Worm (Caenorhabditis elegans) whole organism, late embryonic: ENCODE data around the gene F15B9.6.

Experiments
- C38D4.7 ChIP-seq: fragments of 200-800 bp; sonication (Bioruptor generic); optimal IDR thresholded peaks from 2 replicates; lab custom pipeline; 2018; ENCODE audit warnings: mild to moderate bottlenecking, missing genetic modification characterization, moderate library complexity, missing compliant biosample characterization
- T23F11.4 ChIP-seq: fragments of 200-800 bp; sonication (Bioruptor generic); optimal IDR thresholded peaks from 2 replicates; lab custom pipeline; 2018; ENCODE audit warnings: mild to moderate bottlenecking, missing genetic modification characterization, missing compliant biosample characterization
- Y22D7AL.16 ChIP-seq: sonication (generic microtip); optimal IDR thresholded peaks from 2 replicates; lab custom pipeline; 2016; ENCODE audit warnings: missing genetic modification characterization, missing compliant biosample characterization
- ceh-18 ChIP-seq: sonication (generic microtip); optimal IDR thresholded peaks from 2 replicates; lab custom pipeline; 2016; ENCODE audit warnings: missing genetic modification characterization, missing compliant biosample characterization
- ceh-31 ChIP-seq: sonication (generic microtip); optimal IDR thresholded peaks from 2 replicates; lab custom pipeline; 2016; ENCODE audit warnings: missing genetic modification characterization, missing compliant biosample characterization
- ceh-34 ChIP-seq: sonication (generic microtip); optimal IDR thresholded peaks from 2 replicates; lab custom pipeline; 2016; ENCODE audit warnings: mild to moderate bottlenecking, missing genetic modification characterization, missing compliant biosample characterization
- ceh-48 ChIP-seq: sonication (generic microtip); optimal IDR thresholded peaks from 2 replicates; lab custom pipeline; 2016; ENCODE audit warnings: missing genetic modification characterization, inconsistent platforms, missing compliant biosample characterization
- ceh-9 ChIP-seq: sonication (generic microtip); optimal IDR thresholded peaks from 2 replicates; lab custom pipeline; 2016; ENCODE audit warnings: mild to moderate bottlenecking, missing genetic modification characterization, inconsistent platforms, missing compliant biosample characterization
- che-1 ChIP-seq: sonication (generic microtip); optimal IDR thresholded peaks from 2 replicates; lab custom pipeline; 2016; ENCODE audit warnings: mild to moderate bottlenecking, missing genetic modification characterization, missing compliant biosample characterization
- dmd-4 ChIP-seq: sonication (generic microtip); optimal IDR thresholded peaks from 2 replicates; lab custom pipeline; 2016; ENCODE audit warnings: borderline replicate concordance, missing genetic modification characterization, missing compliant biosample characterization
- elt-2 ChIP-seq: sonication (generic microtip); optimal IDR thresholded peaks from 2 replicates; lab custom pipeline; 2016; ENCODE audit warnings: missing genetic modification reagents, missing genetic modification characterization, missing compliant biosample characterization
- eyg-1 ChIP-seq: sonication (generic microtip); optimal IDR thresholded peaks from 2 replicates; lab custom pipeline; 2016; ENCODE audit warnings: missing genotype, missing genetic modification characterization, missing compliant biosample characterization
- fax-1 ChIP-seq: sonication (generic microtip); optimal IDR thresholded peaks from 2 replicates; lab custom pipeline; 2016; ENCODE audit warnings: missing genotype, missing genetic modification characterization, missing compliant biosample characterization
- gmeb-2 ChIP-seq: sonication (generic microtip); optimal IDR thresholded peaks from 2 replicates; lab custom pipeline; 2016; ENCODE audit warnings: missing genetic modification characterization, inconsistent platforms, missing compliant biosample characterization
- hlh-13 ChIP-seq: fragments of 200-800 bp; sonication (Bioruptor generic); optimal IDR thresholded peaks from 2 replicates; lab custom pipeline; 2018; ENCODE audit warnings: mild to moderate bottlenecking, missing genetic modification characterization, missing compliant biosample characterization
- hlh-15 ChIP-seq: sonication (generic microtip); optimal IDR thresholded peaks from 2 replicates; lab custom pipeline; 2016; ENCODE audit warnings: missing genetic modification characterization, missing compliant biosample characterization
- hlh-30 ChIP-seq: sonication (generic microtip); optimal IDR thresholded peaks from 2 replicates; lab custom pipeline; 2017; ENCODE audit warnings: antibody characterized with exemption, missing genetic modification characterization, missing compliant biosample characterization; ENCODE audit not compliant: insufficient read depth
- hlh-6 ChIP-seq: sonication (generic microtip); optimal IDR thresholded peaks from 2 replicates; lab custom pipeline; 2016; ENCODE audit warnings: missing genotype, missing genetic modification characterization, missing compliant biosample characterization
- lim-6 ChIP-seq: sonication (generic microtip); optimal IDR thresholded peaks from 2 replicates; lab custom pipeline; 2016; ENCODE audit warnings: missing genetic modification characterization, missing compliant biosample characterization
- lin-11 ChIP-seq: fragments of 200-800 bp; sonication (Bioruptor generic); optimal IDR thresholded peaks from 2 replicates; lab custom pipeline; 2018; ENCODE audit warnings: mild to moderate bottlenecking, missing genetic modification characterization, missing compliant biosample characterization
- nfya-1 ChIP-seq: sonication (generic microtip); optimal IDR thresholded peaks from 2 replicates; lab custom pipeline; 2017; ENCODE audit warnings: missing genetic modification characterization, mild to moderate bottlenecking, missing compliant biosample characterization, antibody characterized with exemption, moderate library complexity
- odd-2 ChIP-seq: sonication (generic microtip); optimal IDR thresholded peaks from 2 replicates; lab custom pipeline; 2017; ENCODE audit warnings: antibody characterized with exemption, mild to moderate bottlenecking, missing genetic modification characterization, missing compliant biosample characterization
- pag-3 ChIP-seq: sonication (generic microtip); optimal IDR thresholded peaks from 2 replicates; lab custom pipeline; 2016; ENCODE audit warnings: missing compliant biosample characterization, missing genetic modification characterization, borderline replicate concordance
- pha-2 ChIP-seq: sonication (generic microtip); optimal IDR thresholded peaks from 2 replicates; lab custom pipeline; 2017; ENCODE audit warnings: mild to moderate bottlenecking, missing genetic modification characterization, missing compliant biosample characterization
- pros-1 ChIP-seq: fragments of 150-350 bp; optimal IDR thresholded peaks from 2 replicates; lab custom pipeline; 2014; ENCODE audit warnings: missing biosample characterization, missing genetic modification reagents, missing genetic modification characterization
- ref-2 ChIP-seq: sonication (generic microtip); optimal IDR thresholded peaks from 2 replicates; lab custom pipeline; 2016; ENCODE audit warnings: missing genetic modification characterization, missing compliant biosample characterization
- sdc-2 ChIP-seq: sonication (generic microtip); optimal IDR thresholded peaks from 2 replicates; lab custom pipeline; 2016; ENCODE audit warnings: missing genotype, missing genetic modification characterization, missing compliant biosample characterization
- sox-2 ChIP-seq: fragments of 200-800 bp; sonication (Bioruptor generic); IDR thresholded peaks from 2 replicates; pipeline ENCODE4 v1.3.6; 2022; ENCODE audit warnings: missing genetic modification reagents, missing genetic modification characterization, missing compliant biosample characterization
- sox-4 ChIP-seq: sonication (generic microtip); optimal IDR thresholded peaks from 2 replicates; lab custom pipeline; 2017; ENCODE audit warnings: mild to moderate bottlenecking, missing genetic modification characterization, inconsistent platforms, missing compliant biosample characterization
- tbx-2 ChIP-seq: sonication (generic microtip); optimal IDR thresholded peaks from 2 replicates; lab custom pipeline; 2016; ENCODE audit warnings: missing genetic modification characterization, missing compliant biosample characterization
- tbx-7 ChIP-seq: sonication (generic microtip); optimal IDR thresholded peaks from 2 replicates; lab custom pipeline; 2016; ENCODE audit warnings: missing genotype, missing genetic modification characterization, missing compliant biosample characterization
- unc-3 ChIP-seq, 2 experiments: fragments of 200-800 bp in 1 of 2; sonication (Bioruptor generic) in 1 of 2; sonication (generic microtip) in 1 of 2; conservative IDR thresholded peaks in 1 of 2; optimal IDR thresholded peaks in 1 of 2; 2 replicates each; pipeline versions ENCODE4 v1.3.6 to Lab custom; 2016 to 2022; ENCODE audit warnings: missing compliant biosample characterization in 2 of 2, missing genetic modification characterization in 2 of 2, missing genetic modification reagents in 1 of 2
- unc-42 ChIP-seq: sonication (generic microtip); optimal IDR thresholded peaks from 2 replicates; lab custom pipeline; 2016; ENCODE audit warnings: missing genotype, missing genetic modification characterization, missing compliant biosample characterization

F15B9.6 gene

ce11 chrV:13013844-13014243, at the start of gene F15B9.6:
TSS of gene F15B9.6 (plus strand) at chrV:13014144.
- TF ChIP-seq eyg-1 (tag; lab: Kevin White, UChicago) (no peak), sox-2 (GFP tag; lab: Robert Waterston, UW) (no peak), tbx-7 (tag; lab: Kevin White, UChicago) (no peak), hlh-30 (tag; lab: Kevin White, UChicago) (no peak), C38D4.7 (GFP tag; lab: Kevin White, UChicago) (no peak), hlh-6 (tag; lab: Kevin White, UChicago) (no peak), hlh-15 (no peak), T23F11.4 (GFP tag; lab: Kevin White, UChicago) (no peak), tbx-2 (tag; lab: Kevin White, UChicago) (no peak), Y22D7AL.16 (tag; lab: Kevin White, UChicago) (no peak), ceh-34 (tag; lab: Kevin White, UChicago) (no peak), pros-1 (tag; lab: Kevin White, UChicago) (no peak), sox-4 (tag; lab: Kevin White, UChicago) (no peak), unc-3 (GFP tag; conservative IDR thresholded peaks at IDR 0.05; lab: Robert Waterston, UW) (no peak), unc-3 (tag; optimal IDR thresholded peaks at IDR 0.05; lab: Kevin White, UChicago) (no peak), pha-2 (tag; lab: Kevin White, UChicago) (no peak), sdc-2 (no peak)

ce11 chrV:12967110-12967509, 46.8 kb upstream of the F15B9.6 start, which contains the start of gene R186.3:
TSS of gene R186.3 (minus strand) at chrV:12967210.
- TF ChIP-seq fax-1 (tag; lab: Kevin White, UChicago): no peak
- no peak for TF ChIP-seq sox-2 (GFP tag; lab: Robert Waterston, UW)
- TF ChIP-seq ceh-9 (tag; lab: Kevin White, UChicago): no peak
- no peak for TF ChIP-seq hlh-30 (tag; lab: Kevin White, UChicago)

ce11 chrV:12967925-12968327, 46.0 kb upstream of the F15B9.6 start, which contains the start of gene R186.8:
TSS of gene R186.8 (minus strand) at chrV:12967982.
- TF ChIP-seq elt-2 (tag; lab: Kevin White, UChicago): peak; percentile 41
- peak; percentile 10 for TF ChIP-seq nfya-1 (tag; lab: Kevin White, UChicago)
- TF ChIP-seq ceh-34 (tag; lab: Kevin White, UChicago): peak; percentile 0
- TF ChIP-seq ref-2: peak; percentile 45
- peak; percentile 92 for TF ChIP-seq unc-42 (tag; lab: Kevin White, UChicago)
- TF ChIP-seq ceh-18 (tag; lab: Kevin White, UChicago): peak; percentile 24
- TF ChIP-seq ceh-31 (tag; lab: Kevin White, UChicago): peak; percentile 19
- TF ChIP-seq tbx-2 (tag; lab: Kevin White, UChicago): peak; percentile 13

ce11 chrV:12968555-12968954, 45.4 kb upstream of the F15B9.6 start, which contains the start of gene lin-46:
TSS of gene lin-46 (plus strand) at chrV:12968855.
- TF ChIP-seq che-1 (tag; lab: Kevin White, UChicago) (no peak), lin-11 (tag; lab: Kevin White, UChicago) (no peak), pag-3 (no peak), gmeb-2 (tag; lab: Kevin White, UChicago) (no peak)

ce11 chrV:12970575-12971160, 43.3 kb upstream of the F15B9.6 start, which contains the start of gene pnn-1:
TSS of gene pnn-1 (plus strand) at chrV:12971110.
- TF ChIP-seq lim-6: no peak
- peak; percentile 29 for TF ChIP-seq unc-42 (tag; lab: Kevin White, UChicago)
- TF ChIP-seq ceh-48 (tag; lab: Kevin White, UChicago): peak; percentile 68
- TF ChIP-seq hlh-13 (GFP tag; lab: Kevin White, UChicago): no peak
- no peak for TF ChIP-seq tbx-2 (tag; lab: Kevin White, UChicago)
- TF ChIP-seq dmd-4 (tag; lab: Kevin White, UChicago): no peak
- no peak for TF ChIP-seq odd-2 (tag; lab: Kevin White, UChicago)
